Fruit fly (Drosophila melanogaster) whole organism, pupa: ENCODE results near the gene Obp99c.

Experiments
- CG8159 ChIP-seq: fragments of 200-800 bp; sonication (Bioruptor generic); optimal IDR thresholded peaks from 3 replicates; lab custom pipeline; 2018; ENCODE audit warnings: missing biosample characterization, mild to moderate bottlenecking, missing genetic modification characterization, moderate library complexity
- CG9948 ChIP-seq: fragments of 200-800 bp; sonication (Bioruptor generic); optimal IDR thresholded peaks from 2 replicates; lab custom pipeline; 2018; ENCODE audit warnings: missing biosample characterization, mild to moderate bottlenecking, missing genetic modification characterization, moderate library complexity
- EcR ChIP-seq: fragments of 200-800 bp; sonication (Bioruptor generic); optimal IDR thresholded peaks from 3 replicates; lab custom pipeline; 2019; ENCODE audit warnings: missing biosample characterization, missing genetic modification characterization, mild to moderate bottlenecking, moderate library complexity, missing genetic modification reagents

DNA sequence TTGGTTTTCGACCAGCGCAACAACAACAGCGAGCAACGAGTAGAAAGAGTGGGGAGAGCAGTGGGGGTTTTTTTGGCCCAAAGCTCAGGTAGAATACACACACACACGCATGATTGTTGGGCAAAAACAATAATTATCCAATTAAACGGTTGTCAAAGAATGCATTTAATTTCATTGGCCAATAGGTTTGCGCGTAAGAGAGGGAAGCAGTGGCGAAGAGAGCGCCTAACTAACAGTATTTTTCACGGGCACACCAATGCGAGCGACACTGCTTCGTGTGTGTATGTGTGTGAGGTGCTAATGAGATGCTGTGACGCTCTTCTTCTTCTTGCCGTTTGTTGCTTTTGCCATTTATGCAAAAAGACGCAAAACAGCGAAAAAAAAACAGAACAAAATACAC is 37.2 kb upstream of the Obp99c start:
- TF ChIP-seq CG8159 (no peak), CG9948 (tag; lab: Kevin White, UChicago) (no peak), EcR (GFP tag; lab: Kevin White, UChicago) (peak; percentile 4)
